Fruit fly (Drosophila melanogaster): Measurements from ENCODE around the gene CG12321.

- TF ChIP-seq insv (optimal IDR thresholded peaks at IDR 0.05) (no peak), psq (optimal IDR thresholded peaks at IDR 0.05) (no peak)
Observed at dm6 chr3R:18168398-18168797, 20.1 kb downstream of the CG12321 start.
